Worm (Caenorhabditis elegans) whole organism, L1 larva: ENCODE measurements around the gene sup-36.
A peak's percentile ranks its signal among the peaks of the same experiment; 100 is the strongest.

Experiments
- C34B4.2 ChIP-seq: sonication (generic microtip); optimal IDR thresholded peaks from 2 replicates; lab custom pipeline; 2017; ENCODE audit warnings: mild to moderate bottlenecking, missing genetic modification characterization, missing compliant biosample characterization
- F16B12.6 ChIP-seq: fragments of 150-350 bp; optimal IDR thresholded peaks from 2 replicates; lab custom pipeline; 2014; ENCODE audit warnings: missing biosample characterization, missing genetic modification characterization
- alr-1 ChIP-seq: fragments of 200-800 bp; sonication (Bioruptor generic); optimal IDR thresholded peaks from 2 replicates; lab custom pipeline; 2018; ENCODE audit warnings: borderline replicate concordance, mild to moderate bottlenecking, missing genetic modification characterization, missing compliant biosample characterization
- ceh-63 ChIP-seq: fragments of 200-800 bp; sonication (Bioruptor generic); optimal IDR thresholded peaks from 2 replicates; lab custom pipeline; 2018; ENCODE audit warnings: mild to moderate bottlenecking, missing genetic modification characterization, missing compliant biosample characterization
- ceh-8 ChIP-seq: fragments of 200-800 bp; sonication (Bioruptor generic); optimal IDR thresholded peaks from 2 replicates; lab custom pipeline; 2018; ENCODE audit warnings: mild to moderate bottlenecking, missing genetic modification characterization, moderate library complexity, missing compliant biosample characterization
- dpl-1 ChIP-seq, 3 experiments: fragments of 150-350 bp in 2 of 3; sonication (generic microtip) in 1 of 3; optimal IDR thresholded peaks; 2 replicates each; lab custom pipeline; 2014 to 2017; ENCODE audit warnings: missing biosample characterization in 3 of 3, missing genetic modification characterization in 3 of 3, missing genetic modification reagents in 3 of 3
- efl-1 ChIP-seq, 4 experiments: fragments of 150-350 bp; optimal IDR thresholded peaks in 3 of 4; peaks in 1 of 4; 1 replicate in 1 of 4; 2 replicates in 3 of 4; lab custom pipeline; 2014; ENCODE audit warnings: missing biosample characterization in 2 of 4, missing genetic modification characterization in 2 of 4, missing genetic modification reagents in 2 of 4
- elt-2 ChIP-seq: sonication (generic microtip); optimal IDR thresholded peaks from 2 replicates; lab custom pipeline; 2016; ENCODE audit warnings: missing genetic modification characterization, mild to moderate bottlenecking, inconsistent platforms, missing compliant biosample characterization, missing genetic modification reagents
- hlh-4 ChIP-seq: sonication (generic microtip); optimal IDR thresholded peaks from 2 replicates; lab custom pipeline; 2016; ENCODE audit warnings: mild to moderate bottlenecking, missing genetic modification characterization, missing compliant biosample characterization
- irx-1 ChIP-seq: sonication (generic microtip); optimal IDR thresholded peaks from 2 replicates; lab custom pipeline; 2016; ENCODE audit warnings: missing genetic modification characterization, missing compliant biosample characterization
- lin-13 ChIP-seq: fragments of 150-350 bp; optimal IDR thresholded peaks from 2 replicates; lab custom pipeline; 2014; ENCODE audit warnings: missing biosample characterization, missing genetic modification reagents, missing genetic modification characterization
- lin-14 ChIP-seq: fragments of 200-800 bp; sonication (Bioruptor generic); optimal IDR thresholded peaks from 2 replicates; lab custom pipeline; 2018; ENCODE audit warnings: mild to moderate bottlenecking, missing genetic modification characterization, moderate library complexity, missing compliant biosample characterization
- lin-35 ChIP-seq, 2 experiments: fragments of 150-350 bp; optimal IDR thresholded peaks; 2 replicates each; lab custom pipeline; 2014; ENCODE audit warnings: missing biosample characterization in 2 of 2, missing genetic modification characterization in 2 of 2, missing genetic modification reagents in 2 of 2
- lin-39 ChIP-seq: fragments of 150-350 bp; optimal IDR thresholded peaks from 2 replicates; lab custom pipeline; 2014; ENCODE audit warnings: missing biosample characterization, missing genetic modification reagents, missing genetic modification characterization
- mef-2 ChIP-seq: fragments of 150-350 bp; optimal IDR thresholded peaks from 2 replicates; lab custom pipeline; 2014; ENCODE audit warnings: missing biosample characterization, missing genetic modification characterization
- nhr-47 ChIP-seq: sonication (generic microtip); optimal IDR thresholded peaks from 2 replicates; lab custom pipeline; 2016; ENCODE audit warnings: mild to moderate bottlenecking, missing genetic modification characterization, moderate library complexity, missing compliant biosample characterization
- nhr-71 ChIP-seq: sonication (generic microtip); optimal IDR thresholded peaks from 2 replicates; lab custom pipeline; 2016; ENCODE audit warnings: mild to moderate bottlenecking, missing genetic modification characterization, moderate library complexity, missing compliant biosample characterization
- nhr-76 ChIP-seq: sonication (generic microtip); optimal IDR thresholded peaks from 2 replicates; lab custom pipeline; 2017; ENCODE audit warnings: missing biosample characterization, missing genetic modification characterization
- nhr-84 ChIP-seq: sonication (generic microtip); optimal IDR thresholded peaks from 2 replicates; lab custom pipeline; 2017; ENCODE audit warnings: missing biosample characterization, missing genetic modification characterization
- nhr-85 ChIP-seq: sonication (generic microtip); peaks from one replicate; lab custom pipeline; 2016; ENCODE audit warnings: missing genetic modification characterization, inconsistent platforms, missing compliant biosample characterization
- pax-3 ChIP-seq: fragments of 200-800 bp; sonication (Bioruptor generic); optimal IDR thresholded peaks from 2 replicates; lab custom pipeline; 2018; ENCODE audit warnings: mild to moderate bottlenecking, missing genetic modification characterization, moderate library complexity, missing compliant biosample characterization
- rnt-1 ChIP-seq: sonication (generic microtip); optimal IDR thresholded peaks from 2 replicates; lab custom pipeline; 2016; ENCODE audit warnings: mild to moderate bottlenecking, missing genetic modification characterization, moderate library complexity, missing compliant biosample characterization
- snpc-4 ChIP-seq: fragments of 150-350 bp; optimal IDR thresholded peaks from 2 replicates; lab custom pipeline; 2014; ENCODE audit warnings: missing biosample characterization, missing genetic modification characterization
- sox-4 ChIP-seq: sonication (generic microtip); optimal IDR thresholded peaks from 2 replicates; lab custom pipeline; 2016; ENCODE audit warnings: missing genetic modification characterization, missing compliant biosample characterization
- tbx-2 ChIP-seq: sonication (generic microtip); optimal IDR thresholded peaks from 2 replicates; lab custom pipeline; 2016; ENCODE audit warnings: missing genetic modification characterization, missing compliant biosample characterization
- unc-86 ChIP-seq: sonication (generic microtip); optimal IDR thresholded peaks from 2 replicates; lab custom pipeline; 2016; ENCODE audit warnings: missing genetic modification characterization, missing compliant biosample characterization
- xbp-1 ChIP-seq: sonication (generic microtip); optimal IDR thresholded peaks from 2 replicates; lab custom pipeline; 2016; ENCODE audit warnings: missing genetic modification characterization, missing compliant biosample characterization
- zag-1 ChIP-seq: fragments of 150-350 bp; optimal IDR thresholded peaks from 2 replicates; lab custom pipeline; 2014; ENCODE audit warnings: missing biosample characterization, missing genetic modification characterization
- ztf-11 ChIP-seq, 2 experiments: sonication (generic microtip); optimal IDR thresholded peaks; 2 replicates each; lab custom pipeline; 2016 to 2017; ENCODE audit warnings: missing genetic modification characterization in 2 of 2, missing biosample characterization in 1 of 2, missing compliant biosample characterization in 1 of 2

The sup-36 gene

ce11 chrIV:6648625-6649024, 47.2 kb downstream of the sup-36 start:
- TF ChIP-seq zag-1 (no peak), sox-4 (tag; lab: Kevin White, UChicago) (no peak), nhr-47 (tag; lab: Kevin White, UChicago) (no peak), nhr-71 (tag; lab: Kevin White, UChicago) (no peak), F16B12.6 (no peak), lin-13 (no peak), nhr-85 (no peak), efl-1 (optimal IDR thresholded peaks at IDR 0.05; lab: Kevin White, UChicago) (no peak), efl-1 (GFP tag; optimal IDR thresholded peaks at IDR 0.05 in 1 of 2; lab: Kevin White, UChicago) (peak in 1 of 2 experiments; percentile 54), mef-2 (no peak), xbp-1 (no peak), hlh-4 (tag; lab: Kevin White, UChicago) (no peak), rnt-1 (tag; lab: Kevin White, UChicago) (peak; percentile 15), C34B4.2 (tag; lab: Kevin White, UChicago) (no peak), irx-1 (tag; lab: Kevin White, UChicago) (no peak), unc-86 (no peak), nhr-84 (tag; lab: Kevin White, UChicago) (no peak), elt-2 (tag; lab: Kevin White, UChicago) (no peak), lin-39 (tag; lab: Kevin White, UChicago) (no peak), ceh-63 (GFP tag; lab: Kevin White, UChicago) (no peak), snpc-4 (no peak), pax-3 (tag; lab: Kevin White, UChicago) (no peak), lin-14 (GFP tag; lab: Kevin White, UChicago) (peak; percentile 73), alr-1 (tag; lab: Kevin White, UChicago) (no peak), lin-35 (GFP tag; optimal IDR thresholded peaks at IDR 0.05; lab: Kevin White, UChicago) (no peak), ceh-8 (no peak), ztf-11 (tag; optimal IDR thresholded peaks at IDR 0.05; lab: Kevin White, UChicago) (peak in 1 of 2 experiments; percentile 43), dpl-1 (GFP tag; optimal IDR thresholded peaks at IDR 0.05; lab: Kevin White, UChicago) (no peak), tbx-2 (tag; lab: Kevin White, UChicago) (peak; percentile 14), nhr-76 (tag; lab: Kevin White, UChicago) (no peak)
- TF ChIP-seq, all 84 proteins: peak for 5
